Fruit fly (Drosophila melanogaster) whole organism, pupa: Measurements from ENCODE around the gene boss.

ENCODE experiments used
- CG10348 ChIP-seq: fragments of 200-800 bp; sonication (Bioruptor generic); IDR thresholded peaks from 2 replicates; pipeline ENCODE4 v1.3.6; 2022; ENCODE audit warnings: missing biosample characterization, missing genetic modification characterization
- CG12605 ChIP-seq: fragments of 200-800 bp; sonication (Bioruptor generic); IDR thresholded peaks from 2 replicates; pipeline ENCODE4 v1.3.6; 2022; ENCODE audit warnings: missing biosample characterization, missing genetic modification characterization
- CG14655 ChIP-seq: fragments of 200-800 bp; sonication (Bioruptor generic); optimal IDR thresholded peaks from 3 replicates; lab custom pipeline; 2017; ENCODE audit warnings: mild to moderate bottlenecking, missing biosample characterization, missing genetic modification reagents, missing genetic modification characterization
- CG32121 ChIP-seq: fragments of 200-800 bp; sonication (Bioruptor generic); IDR thresholded peaks from 2 replicates; pipeline ENCODE4 v1.3.6; 2022; ENCODE audit warnings: missing biosample characterization, missing genetic modification characterization
- CG34367 ChIP-seq: fragments of 200-800 bp; sonication (Bioruptor generic); optimal IDR thresholded peaks from 2 replicates; lab custom pipeline; 2018; ENCODE audit warnings: missing biosample characterization, mild to moderate bottlenecking, missing genetic modification characterization
- CG4496 ChIP-seq: fragments of 200-800 bp; sonication (Bioruptor generic); IDR thresholded peaks from 3 replicates; pipeline ENCODE4 v1.3.6; 2022; ENCODE audit warnings: missing biosample characterization, missing genetic modification characterization
- CG8159 ChIP-seq: fragments of 200-800 bp; sonication (Bioruptor generic); optimal IDR thresholded peaks from 3 replicates; lab custom pipeline; 2018; ENCODE audit warnings: missing biosample characterization, mild to moderate bottlenecking, missing genetic modification characterization, moderate library complexity
- CG9948 ChIP-seq: fragments of 200-800 bp; sonication (Bioruptor generic); optimal IDR thresholded peaks from 2 replicates; lab custom pipeline; 2018; ENCODE audit warnings: missing biosample characterization, mild to moderate bottlenecking, missing genetic modification characterization, moderate library complexity
- EcR ChIP-seq: fragments of 200-800 bp; sonication (Bioruptor generic); optimal IDR thresholded peaks from 3 replicates; lab custom pipeline; 2019; ENCODE audit warnings: missing biosample characterization, missing genetic modification characterization, mild to moderate bottlenecking, moderate library complexity, missing genetic modification reagents
- gl ChIP-seq: fragments of 200-800 bp; sonication (Bioruptor generic); optimal IDR thresholded peaks from 2 replicates; lab custom pipeline; 2018; ENCODE audit warnings: missing biosample characterization, mild to moderate bottlenecking, missing genetic modification characterization
- rn ChIP-seq: fragments of 200-800 bp; sonication (Bioruptor generic); IDR thresholded peaks from 2 replicates; pipeline ENCODE4 v1.3.6; 2022; ENCODE audit warnings: missing biosample characterization, missing genetic modification characterization

DNA sequence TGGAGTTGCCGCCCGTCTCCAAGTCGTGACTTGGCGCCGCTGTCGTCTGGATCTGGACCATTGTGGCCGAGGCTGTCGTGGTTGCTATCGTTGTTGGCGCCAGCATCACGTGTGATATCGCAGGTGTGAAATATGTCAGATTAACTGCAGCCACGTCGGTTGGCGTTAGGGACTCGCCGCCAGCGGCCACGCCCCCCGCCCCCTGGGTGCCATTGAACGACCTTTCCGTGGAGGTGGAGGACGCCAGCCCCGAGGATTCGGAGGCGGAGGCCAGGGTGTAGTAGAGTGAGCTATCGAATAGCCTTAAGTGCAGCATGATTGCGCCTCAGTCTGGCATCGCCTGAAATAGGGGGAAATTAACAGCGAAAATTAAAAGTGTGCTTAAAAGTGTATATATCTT, 20.5 kb upstream of the boss start:
- no peak for TF ChIP-seq CG10348 (GFP tag; lab: Robert Waterston, UW)
- TF ChIP-seq CG9948 (tag; lab: Kevin White, UChicago), result no peak
- no peak for TF ChIP-seq CG4496
- no peak for TF ChIP-seq rn (GFP tag; lab: Robert Waterston, UW)
- no peak for TF ChIP-seq CG14655
- no peak for TF ChIP-seq CG32121 (GFP tag; lab: Robert Waterston, UW)
- no peak for TF ChIP-seq CG8159 (tag; lab: Kevin White, UChicago)
- no peak for TF ChIP-seq gl (tag; lab: Kevin White, UChicago)
- TF ChIP-seq CG12605 (GFP tag; lab: Robert Waterston, UW), result no peak
- no peak for TF ChIP-seq EcR (GFP tag; lab: Kevin White, UChicago)
- no peak for TF ChIP-seq CG34367 (tag; lab: Kevin White, UChicago)
